Worm (Caenorhabditis elegans) whole organism, L4 larva: ENCODE data around the gene C45B2.1.
A peak's percentile ranks its signal among the peaks of the same experiment; 100 is the strongest.

ENCODE experiments used
- F10B5.3 ChIP-seq: sonication (generic microtip); optimal IDR thresholded peaks from 2 replicates; lab custom pipeline; 2016; ENCODE audit warnings: mild to moderate bottlenecking, missing genetic modification characterization, missing compliant biosample characterization
- F44E2.7 ChIP-seq: fragments of 200-800 bp; sonication (Bioruptor generic); IDR thresholded peaks from 2 replicates; pipeline ENCODE4 v2.1.2; 2022; ENCODE audit warnings: missing genetic modification characterization, missing compliant biosample characterization
- T20F7.1 ChIP-seq: fragments of 200-800 bp; sonication (Bioruptor generic); optimal IDR thresholded peaks from 2 replicates; lab custom pipeline; 2018; ENCODE audit warnings: mild to moderate bottlenecking, missing genetic modification characterization, missing compliant biosample characterization
- T26A8.4 ChIP-seq: fragments of 200-800 bp; sonication (Bioruptor generic); IDR thresholded peaks from 2 replicates; pipeline ENCODE4 v1.3.6; 2022; ENCODE audit warnings: missing genetic modification characterization, missing compliant biosample characterization
- Y105C5A.15 ChIP-seq: fragments of 200-800 bp; sonication (Bioruptor generic); IDR thresholded peaks from 2 replicates; pipeline ENCODE4 v1.3.6; 2022; ENCODE audit warnings: missing genetic modification characterization, missing compliant biosample characterization
- Y5F2A.4 ChIP-seq: fragments of 200-800 bp; sonication (Bioruptor generic); optimal IDR thresholded peaks from 2 replicates; lab custom pipeline; 2018; ENCODE audit warnings: mild to moderate bottlenecking, missing genetic modification characterization, missing compliant biosample characterization
- ZK337.2 ChIP-seq: fragments of 200-800 bp; sonication (Bioruptor generic); IDR thresholded peaks from 2 replicates; pipeline ENCODE4 v1.3.6; 2022; ENCODE audit warnings: missing genetic modification reagents, missing genetic modification characterization, missing compliant biosample characterization
- arid-1 ChIP-seq: fragments of 200-800 bp; sonication (Bioruptor generic); conservative IDR thresholded peaks from 2 replicates; pipeline ENCODE4 v1.3.6; 2022; ENCODE audit warnings: missing genetic modification reagents, missing genetic modification characterization, missing compliant biosample characterization
- ceh-28 ChIP-seq: fragments of 150-350 bp; optimal IDR thresholded peaks from 2 replicates; lab custom pipeline; 2014; ENCODE audit warnings: missing biosample characterization, missing genetic modification reagents, missing genetic modification characterization
- ceh-44 ChIP-seq: fragments of 200-800 bp; sonication (Bioruptor generic); IDR thresholded peaks from 2 replicates; pipeline ENCODE4 v1.3.6; 2022; ENCODE audit warnings: missing genetic modification reagents, missing genetic modification characterization, missing compliant biosample characterization
- ctbp-1 ChIP-seq: fragments of 200-800 bp; sonication (Bioruptor generic); IDR thresholded peaks from 2 replicates; pipeline ENCODE4 v1.3.6; 2022; ENCODE audit warnings: missing genetic modification reagents, missing genetic modification characterization, missing compliant biosample characterization
- daf-16 ChIP-seq, 3 experiments: sonication (generic microtip); optimal IDR thresholded peaks; 2 replicates each; lab custom pipeline; 2016 to 2017; ENCODE audit warnings: missing genetic modification characterization in 3 of 3, missing genetic modification reagents in 3 of 3, mild to moderate bottlenecking in 2 of 3, missing compliant biosample characterization in 2 of 3, missing biosample characterization in 1 of 3, moderate library complexity in 1 of 3
- daf-19 ChIP-seq: fragments of 200-800 bp; sonication (Bioruptor generic); conservative IDR thresholded peaks from 2 replicates; pipeline ENCODE4 v1.3.6; 2022; ENCODE audit warnings: missing genetic modification characterization, missing compliant biosample characterization
- dmd-6 ChIP-seq: fragments of 200-800 bp; sonication (Bioruptor generic); IDR thresholded peaks from 2 replicates; pipeline ENCODE4 v1.3.6; 2022; ENCODE audit warnings: missing genetic modification reagents, missing genetic modification characterization, missing compliant biosample characterization
- dmd-8 ChIP-seq: fragments of 200-800 bp; sonication (Bioruptor generic); IDR thresholded peaks from 2 replicates; pipeline ENCODE4 v1.3.6; 2022; ENCODE audit warnings: missing genetic modification characterization, missing compliant biosample characterization
- dpl-1 ChIP-seq: fragments of 150-350 bp; optimal IDR thresholded peaks from 2 replicates; lab custom pipeline; 2014; ENCODE audit warnings: missing biosample characterization, missing genetic modification reagents, missing genetic modification characterization
- duxl-1 ChIP-seq: sonication (generic microtip); optimal IDR thresholded peaks from 2 replicates; lab custom pipeline; 2016; ENCODE audit warnings: mild to moderate bottlenecking, missing genetic modification characterization, moderate library complexity, missing compliant biosample characterization; ENCODE audit not compliant: poor library complexity
- dve-1 ChIP-seq: sonication (generic microtip); optimal IDR thresholded peaks from 2 replicates; lab custom pipeline; 2017; ENCODE audit warnings: antibody characterized with exemption, mild to moderate bottlenecking, missing genetic modification characterization, missing compliant biosample characterization; ENCODE audit not compliant: insufficient read depth
- gei-8 ChIP-seq: fragments of 200-800 bp; sonication (Bioruptor generic); optimal IDR thresholded peaks from 2 replicates; lab custom pipeline; 2018; ENCODE audit warnings: mild to moderate bottlenecking, missing genetic modification characterization, missing compliant biosample characterization
- hlh-11 ChIP-seq: fragments of 200-800 bp; sonication (Bioruptor generic); optimal IDR thresholded peaks from 2 replicates; lab custom pipeline; 2018; ENCODE audit warnings: mild to moderate bottlenecking, missing genetic modification characterization, missing compliant biosample characterization
- hlh-30 ChIP-seq: sonication (generic microtip); optimal IDR thresholded peaks from 2 replicates; lab custom pipeline; 2017; ENCODE audit warnings: antibody characterized with exemption, mild to moderate bottlenecking, missing genetic modification characterization, missing compliant biosample characterization; ENCODE audit not compliant: insufficient read depth
- hmg-1.1 ChIP-seq: fragments of 200-800 bp; sonication (Bioruptor generic); IDR thresholded peaks from 2 replicates; pipeline ENCODE4 v1.3.6; 2022; ENCODE audit warnings: missing genetic modification reagents, missing genetic modification characterization, missing compliant biosample characterization
- lim-7 ChIP-seq: fragments of 200-800 bp; sonication (Bioruptor generic); IDR thresholded peaks from 2 replicates; pipeline ENCODE4 v1.3.6; 2022; ENCODE audit warnings: missing genetic modification characterization, missing compliant biosample characterization
- lin-1 ChIP-seq: fragments of 200-800 bp; sonication (Bioruptor generic); IDR thresholded peaks from 2 replicates; pipeline ENCODE4 v1.3.6; 2022; ENCODE audit warnings: missing genetic modification reagents, missing genetic modification characterization, missing compliant biosample characterization
- lir-3 ChIP-seq: sonication (generic microtip); optimal IDR thresholded peaks from 2 replicates; lab custom pipeline; 2016; ENCODE audit warnings: mild to moderate bottlenecking, missing genetic modification characterization, missing compliant biosample characterization
- lsy-2 ChIP-seq, 2 experiments: fragments of 150-350 bp in 1 of 2; sonication (generic microtip) in 1 of 2; optimal IDR thresholded peaks; 2 replicates each; lab custom pipeline; 2014 to 2017; ENCODE audit warnings: missing biosample characterization in 2 of 2, missing genetic modification characterization in 2 of 2
- mdl-1 ChIP-seq, 2 experiments: fragments of 150-350 bp in 1 of 2; sonication (generic microtip) in 1 of 2; optimal IDR thresholded peaks; 2 replicates each; lab custom pipeline; 2014 to 2017; ENCODE audit warnings: missing biosample characterization in 2 of 2, missing genetic modification characterization in 2 of 2
- mdt-29 ChIP-seq: fragments of 200-800 bp; sonication (Bioruptor generic); IDR thresholded peaks from 2 replicates; pipeline ENCODE4 v1.3.6; 2022; ENCODE audit warnings: missing genetic modification reagents, missing genetic modification characterization, missing compliant biosample characterization
- mes-2 ChIP-seq: sonication (generic microtip); optimal IDR thresholded peaks from 2 replicates; lab custom pipeline; 2016; ENCODE audit warnings: missing genotype, mild to moderate bottlenecking, missing genetic modification characterization, missing compliant biosample characterization; ENCODE audit not compliant: poor library complexity, severe bottlenecking
- nhr-28 ChIP-seq: fragments of 150-350 bp; optimal IDR thresholded peaks from 2 replicates; lab custom pipeline; 2014; ENCODE audit warnings: missing biosample characterization, missing genetic modification characterization
- nhr-6 ChIP-seq: fragments of 150-350 bp; optimal IDR thresholded peaks from 2 replicates; lab custom pipeline; 2014; ENCODE audit warnings: missing biosample characterization, missing genetic modification characterization
- nhr-77 ChIP-seq: fragments of 150-350 bp; optimal IDR thresholded peaks from 2 replicates; lab custom pipeline; 2014; ENCODE audit warnings: missing biosample characterization, missing genetic modification characterization
- pha-4 ChIP-seq, 2 experiments: fragments of 150-350 bp in 1 of 2; fragments of 200-800 bp in 1 of 2; sonication (Bioruptor generic) in 1 of 2; IDR thresholded peaks in 1 of 2; optimal IDR thresholded peaks in 1 of 2; 2 replicates each; pipeline versions ENCODE4 v1.3.6 to Lab custom; 2014 to 2022; ENCODE audit warnings: missing genetic modification characterization in 2 of 2, missing genetic modification reagents in 2 of 2, missing biosample characterization in 1 of 2, missing compliant biosample characterization in 1 of 2
- pqm-1 ChIP-seq: sonication (generic microtip); optimal IDR thresholded peaks from 2 replicates; lab custom pipeline; 2017; ENCODE audit warnings: missing biosample characterization, missing genetic modification characterization
- rbr-2 ChIP-seq: sonication (generic microtip); optimal IDR thresholded peaks from 2 replicates; lab custom pipeline; 2016; ENCODE audit warnings: missing genotype, missing genetic modification characterization, missing compliant biosample characterization
- snpc-1.2 ChIP-seq: fragments of 200-800 bp; sonication (Bioruptor generic); IDR thresholded peaks from 2 replicates; pipeline ENCODE4 v1.3.6; 2022; ENCODE audit warnings: missing genetic modification reagents, missing genetic modification characterization, missing compliant biosample characterization
- snpc-4 ChIP-seq: fragments of 150-350 bp; optimal IDR thresholded peaks from 2 replicates; lab custom pipeline; 2014; ENCODE audit warnings: missing biosample characterization, missing genetic modification characterization
- spr-3 ChIP-seq: fragments of 200-800 bp; sonication (Bioruptor generic); optimal IDR thresholded peaks from 2 replicates; lab custom pipeline; 2018; ENCODE audit warnings: mild to moderate bottlenecking, missing genetic modification characterization, missing compliant biosample characterization
- tag-97 ChIP-seq: fragments of 200-800 bp; sonication (Bioruptor generic); IDR thresholded peaks from 2 replicates; pipeline ENCODE4 v1.3.6; 2022; ENCODE audit warnings: missing genetic modification characterization, missing compliant biosample characterization
- unc-130 ChIP-seq: sonication (generic microtip); optimal IDR thresholded peaks from 2 replicates; lab custom pipeline; 2016; ENCODE audit warnings: missing genetic modification reagents, missing genetic modification characterization, missing compliant biosample characterization
- unc-62 ChIP-seq, 3 experiments: fragments of 150-350 bp in 1 of 3; sonication (generic microtip); optimal IDR thresholded peaks in 2 of 3; peaks in 1 of 3; 1 replicate in 1 of 3; 2 replicates in 2 of 3; lab custom pipeline; 2014 to 2017; ENCODE audit warnings: missing biosample characterization in 3 of 3, missing genetic modification characterization in 3 of 3, missing genetic modification reagents in 3 of 3, missing genotype in 1 of 3

Gene C45B2.1

DNA sequence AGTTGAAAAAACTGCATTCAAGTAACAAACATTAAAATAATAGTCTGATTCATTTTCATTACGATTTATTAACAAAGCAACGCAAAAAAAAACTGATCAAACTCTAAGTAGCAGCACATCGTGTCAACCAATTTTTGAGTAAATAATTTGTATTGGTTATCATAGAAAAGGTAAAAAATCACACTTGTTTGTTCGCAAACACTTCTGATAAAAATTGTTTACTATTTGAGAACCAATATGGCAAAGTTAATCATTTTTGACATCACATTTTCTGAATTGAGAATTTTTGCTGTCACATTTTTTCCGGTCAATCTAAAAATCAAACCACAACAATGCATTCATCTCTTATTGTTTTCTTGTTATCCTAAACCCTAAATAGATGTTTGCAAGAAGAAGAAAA lies 35.4 kb downstream of the C45B2.1 start:
- no peak for TF ChIP-seq lir-3
- no peak for TF ChIP-seq Y105C5A.15
- no peak for TF ChIP-seq ZK337.2 (GFP tag; lab: Robert Waterston, UW)
- TF ChIP-seq daf-16 (GFP tag; optimal IDR thresholded peaks at IDR 0.05; lab: Kevin White, UChicago): no peak
- TF ChIP-seq daf-16 (tag; optimal IDR thresholded peaks at IDR 0.05; lab: Kevin White, UChicago): peak; percentile 97
- TF ChIP-seq nhr-6 (tag; lab: Kevin White, UChicago): no peak
- TF ChIP-seq T26A8.4: no peak
- no peak for TF ChIP-seq ctbp-1
- no peak for TF ChIP-seq mes-2 (tag; lab: Kevin White, UChicago)
- no peak for TF ChIP-seq lim-7 (GFP tag; lab: Robert Waterston, UW)
- no peak for TF ChIP-seq ceh-44 (GFP tag; lab: Robert Waterston, UW)
- TF ChIP-seq pqm-1: peak; percentile 2
- TF ChIP-seq F10B5.3 (tag; lab: Kevin White, UChicago): no peak
- TF ChIP-seq dve-1: peak; percentile 31
- TF ChIP-seq nhr-77 (tag; lab: Kevin White, UChicago): peak; percentile 38
- no peak for TF ChIP-seq duxl-1 (tag; lab: Kevin White, UChicago)
- no peak for TF ChIP-seq Y5F2A.4 (GFP tag; lab: Kevin White, UChicago)
- no peak for TF ChIP-seq daf-19 (GFP tag; lab: Robert Waterston, UW)
- no peak for TF ChIP-seq snpc-1.2
- TF ChIP-seq snpc-4: no peak
- TF ChIP-seq tag-97: no peak
- peak; percentile 25 for TF ChIP-seq nhr-28 (tag; lab: Kevin White, UChicago)
- TF ChIP-seq gei-8 (GFP tag; lab: Kevin White, UChicago): no peak
- TF ChIP-seq spr-3 (GFP tag; lab: Kevin White, UChicago): no peak
- no peak for TF ChIP-seq F44E2.7 (GFP tag; lab: Robert Waterston, UW)
- no peak for TF ChIP-seq dmd-8 (GFP tag; lab: Robert Waterston, UW)
- TF ChIP-seq lsy-2 (tag; optimal IDR thresholded peaks at IDR 0.05; lab: Kevin White, UChicago): no peak
- no peak for TF ChIP-seq lin-1 (GFP tag; lab: Robert Waterston, UW)
- no peak for TF ChIP-seq pha-4 (GFP tag; IDR thresholded peaks at IDR 0.05; lab: Robert Waterston, UW)
- no peak for TF ChIP-seq pha-4 (tag; optimal IDR thresholded peaks at IDR 0.05; lab: Kevin White, UChicago)
- TF ChIP-seq unc-62 (GFP tag; optimal IDR thresholded peaks at IDR 0.05 in 1 of 2; lab: Kevin White, UChicago): no peak
- TF ChIP-seq unc-62 (tag; optimal IDR thresholded peaks at IDR 0.05; lab: Kevin White, UChicago): no peak
- TF ChIP-seq mdt-29: no peak
- no peak for TF ChIP-seq T20F7.1 (GFP tag; lab: Kevin White, UChicago)
- no peak for TF ChIP-seq dpl-1 (GFP tag; lab: Kevin White, UChicago)
- no peak for TF ChIP-seq rbr-2 (tag; lab: Kevin White, UChicago)
- TF ChIP-seq unc-130 (GFP tag; lab: Kevin White, UChicago): no peak
- TF ChIP-seq hlh-11 (tag; lab: Kevin White, UChicago): no peak
- TF ChIP-seq ceh-28 (tag; lab: Kevin White, UChicago): no peak

DNA sequence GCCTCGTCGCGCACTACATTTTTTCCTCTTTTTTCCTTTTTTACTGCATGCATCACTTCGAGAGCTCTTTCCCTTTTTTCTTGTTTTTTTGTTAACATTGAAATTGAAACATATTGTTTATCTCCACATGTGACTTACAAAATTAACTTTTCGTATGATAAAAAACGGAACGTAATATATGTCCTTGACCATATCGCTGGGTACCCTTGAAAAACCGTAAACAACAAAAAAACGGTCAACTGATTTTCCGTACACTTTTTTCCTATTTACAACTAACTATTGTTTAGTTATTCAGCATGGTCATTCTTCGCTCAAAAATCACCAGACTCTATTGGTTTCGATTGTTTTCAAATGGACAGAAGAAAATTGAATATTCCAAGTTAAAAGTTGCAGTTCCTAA lies 36.1 kb downstream of the C45B2.1 start, which contains the start of gene nnt-1:
Gene nnt-1, plus strand, starts transcription at position 286 of the 400 bp plus-strand sequence.
- TF ChIP-seq nhr-28 (tag; lab: Kevin White, UChicago) (peak; percentile 37), pqm-1 (no peak), arid-1 (GFP tag; lab: Robert Waterston, UW) (no peak), unc-130 (GFP tag; lab: Kevin White, UChicago) (no peak), dmd-6 (peak; percentile 28; the same call in 1 of the 2 replicates), hlh-30 (peak; percentile 56), daf-16 (GFP tag; optimal IDR thresholded peaks at IDR 0.05; lab: Kevin White, UChicago) (no peak), daf-16 (tag; optimal IDR thresholded peaks at IDR 0.05; lab: Kevin White, UChicago) (peak; percentile 78), hmg-1.1 (GFP tag; lab: Robert Waterston, UW) (no peak), mdl-1 (tag; optimal IDR thresholded peaks at IDR 0.05; lab: Kevin White, UChicago) (peak in 1 of 2 experiments; percentile 9)
